Worm (Caenorhabditis elegans): ENCODE measurements around the gene zif-1.

DNA sequence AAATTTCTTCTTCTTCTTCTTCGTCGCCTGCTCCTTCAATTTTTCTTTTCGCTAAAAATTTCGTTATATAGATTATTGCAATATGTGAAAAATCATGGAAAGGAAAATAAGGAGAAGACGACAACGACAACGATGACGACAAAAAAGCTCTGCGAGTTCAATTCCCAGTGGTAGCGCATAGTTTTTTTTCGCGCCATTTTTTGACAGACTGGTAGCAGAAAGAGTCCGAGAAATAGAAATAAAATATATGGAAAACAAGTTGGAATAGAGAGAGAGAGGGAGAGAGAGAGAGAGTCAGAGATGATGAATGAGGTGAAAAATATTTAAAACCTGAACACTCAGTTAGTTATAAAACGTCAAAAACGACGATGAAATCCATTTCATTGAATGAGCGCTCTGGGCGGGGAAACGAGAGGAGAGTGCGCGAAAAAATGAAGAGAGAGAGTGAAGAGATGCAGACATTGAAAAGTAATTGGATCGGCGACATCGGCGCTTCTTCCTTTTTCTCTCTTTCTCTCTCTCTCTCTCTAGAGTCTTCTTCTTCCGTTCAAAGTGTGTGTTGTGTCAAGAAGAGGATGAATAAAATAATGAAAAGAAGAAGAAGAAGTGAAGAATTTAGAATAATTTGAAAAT lies 20.6 kb upstream of the zif-1 start, which contains the start of gene pde-2:
- TF ChIP-seq nhr-25 (tag; optimal IDR thresholded peaks at IDR 0.05) (peak; percentile 38), ztf-4 (tag; optimal IDR thresholded peaks at IDR 0.05) (peak; percentile 37), unc-62 (GFP tag; optimal IDR thresholded peaks at IDR 0.05) (no peak), zag-1 (tag; optimal IDR thresholded peaks at IDR 0.05) (peak; percentile 75), nhr-12 (tag; optimal IDR thresholded peaks at IDR 0.05) (no peak), aly-2 (tag; optimal IDR thresholded peaks at IDR 0.05) (no peak)

All from whole organism, L2 larva.